Worm (Caenorhabditis elegans) whole organism, mixed stage, embryonic: ENCODE data around the gene K09A11.1.

Experiments
- M03D4.4 ChIP-seq: sonication (generic microtip); optimal IDR thresholded peaks from 2 replicates; lab custom pipeline; 2017; ENCODE audit warnings: mild to moderate bottlenecking, missing genetic modification characterization, missing compliant biosample characterization
- bed-3 ChIP-seq: fragments of 200-800 bp; sonication (Bioruptor generic); optimal IDR thresholded peaks from 3 replicates; lab custom pipeline; 2018; ENCODE audit warnings: mild to moderate bottlenecking, missing genetic modification characterization, moderate library complexity, missing compliant biosample characterization
- blmp-1 ChIP-seq: fragments of 150-350 bp; optimal IDR thresholded peaks from 2 replicates; lab custom pipeline; 2014; ENCODE audit warnings: missing biosample characterization, missing genetic modification characterization
- ceh-39 ChIP-seq: fragments of 150-350 bp; optimal IDR thresholded peaks from 2 replicates; lab custom pipeline; 2014; ENCODE audit warnings: missing biosample characterization, missing genetic modification characterization
- ceh-43 ChIP-seq: fragments of 200-800 bp; sonication (Bioruptor generic); optimal IDR thresholded peaks from 2 replicates; lab custom pipeline; 2018; ENCODE audit warnings: mild to moderate bottlenecking, missing genetic modification characterization, moderate library complexity, missing compliant biosample characterization
- ceh-83 ChIP-seq: fragments of 200-800 bp; sonication (Bioruptor generic); optimal IDR thresholded peaks from 2 replicates; lab custom pipeline; 2018; ENCODE audit warnings: mild to moderate bottlenecking, missing genetic modification characterization, missing compliant biosample characterization
- ces-1 ChIP-seq: fragments of 150-350 bp; optimal IDR thresholded peaks from 2 replicates; lab custom pipeline; 2014; ENCODE audit warnings: missing biosample characterization, missing genetic modification reagents, missing genetic modification characterization
- cnd-1 ChIP-seq: fragments of 200-800 bp; sonication (Bioruptor generic); optimal IDR thresholded peaks from 2 replicates; lab custom pipeline; 2018; ENCODE audit warnings: mild to moderate bottlenecking, missing genetic modification characterization, missing compliant biosample characterization
- drap-1 ChIP-seq: fragments of 200-800 bp; sonication (Bioruptor generic); optimal IDR thresholded peaks from 3 replicates; lab custom pipeline; 2018; ENCODE audit warnings: mild to moderate bottlenecking, missing genetic modification characterization, missing compliant biosample characterization
- elt-1 ChIP-seq: sonication (generic microtip); optimal IDR thresholded peaks from 2 replicates; lab custom pipeline; 2017; ENCODE audit warnings: missing genetic modification characterization, mild to moderate bottlenecking, missing compliant biosample characterization, antibody characterized with exemption, moderate library complexity, borderline replicate concordance; ENCODE audit not compliant: insufficient read depth
- elt-3 ChIP-seq: fragments of 150-350 bp; optimal IDR thresholded peaks from 2 replicates; lab custom pipeline; 2014; ENCODE audit warnings: missing biosample characterization, missing genetic modification characterization
- flh-1 ChIP-seq: fragments of 200-800 bp; sonication (Bioruptor generic); optimal IDR thresholded peaks from 2 replicates; lab custom pipeline; 2018; ENCODE audit warnings: mild to moderate bottlenecking, missing genetic modification characterization, moderate library complexity, missing compliant biosample characterization
- ham-2 ChIP-seq: fragments of 200-800 bp; sonication (Bioruptor generic); optimal IDR thresholded peaks from 2 replicates; lab custom pipeline; 2018; ENCODE audit warnings: mild to moderate bottlenecking, missing genetic modification characterization, missing compliant biosample characterization
- hlh-1 ChIP-seq: fragments of 150-350 bp; optimal IDR thresholded peaks from 2 replicates; lab custom pipeline; 2014; ENCODE audit warnings: missing biosample characterization, missing genetic modification reagents, missing genetic modification characterization
- lin-13 ChIP-seq: fragments of 150-350 bp; optimal IDR thresholded peaks from 2 replicates; lab custom pipeline; 2014; ENCODE audit warnings: missing biosample characterization, missing genetic modification characterization
- lin-32 ChIP-seq: fragments of 200-800 bp; sonication (Bioruptor generic); optimal IDR thresholded peaks from 2 replicates; lab custom pipeline; 2018; ENCODE audit warnings: mild to moderate bottlenecking, missing genetic modification characterization, missing compliant biosample characterization
- lsy-2 ChIP-seq: fragments of 150-350 bp; optimal IDR thresholded peaks from 2 replicates; lab custom pipeline; 2014; ENCODE audit warnings: missing biosample characterization, missing genetic modification characterization
- mab-5 ChIP-seq: fragments of 150-350 bp; optimal IDR thresholded peaks from 2 replicates; lab custom pipeline; 2014; ENCODE audit warnings: missing biosample characterization, missing genetic modification characterization
- mep-1 ChIP-seq: fragments of 150-350 bp; optimal IDR thresholded peaks from 2 replicates; lab custom pipeline; 2017; ENCODE audit warnings: missing biosample characterization, missing genetic modification reagents, missing genetic modification characterization, inconsistent platforms
- mls-2 ChIP-seq: sonication (generic microtip); optimal IDR thresholded peaks from 2 replicates; lab custom pipeline; 2016; ENCODE audit warnings: mild to moderate bottlenecking, missing genetic modification characterization, moderate library complexity, missing compliant biosample characterization
- nhr-12 ChIP-seq: fragments of 150-350 bp; optimal IDR thresholded peaks from 2 replicates; lab custom pipeline; 2014; ENCODE audit warnings: missing biosample characterization, missing genetic modification characterization
- nhr-2 ChIP-seq: fragments of 150-350 bp; optimal IDR thresholded peaks from 2 replicates; lab custom pipeline; 2014; ENCODE audit warnings: missing biosample characterization, missing genetic modification characterization
- nhr-237 ChIP-seq: fragments of 150-350 bp; optimal IDR thresholded peaks from 2 replicates; lab custom pipeline; 2014; ENCODE audit warnings: missing biosample characterization, missing genetic modification characterization
- nhr-28 ChIP-seq: fragments of 150-350 bp; optimal IDR thresholded peaks from 2 replicates; lab custom pipeline; 2014; ENCODE audit warnings: missing biosample characterization, missing genetic modification characterization
- nhr-76 ChIP-seq: sonication (generic microtip); optimal IDR thresholded peaks from 2 replicates; lab custom pipeline; 2017; ENCODE audit warnings: missing biosample characterization, missing genetic modification characterization
- pha-4 ChIP-seq: fragments of 150-350 bp; optimal IDR thresholded peaks from 2 replicates; lab custom pipeline; 2018; ENCODE audit warnings: missing biosample characterization, missing genetic modification reagents, missing genetic modification characterization
- sem-2 ChIP-seq: fragments of 200-800 bp; sonication (Bioruptor generic); optimal IDR thresholded peaks from 2 replicates; lab custom pipeline; 2018; ENCODE audit warnings: mild to moderate bottlenecking, missing genetic modification characterization, missing compliant biosample characterization
- snpc-4 ChIP-seq: fragments of 150-350 bp; optimal IDR thresholded peaks from 2 replicates; lab custom pipeline; 2014; ENCODE audit warnings: missing biosample characterization, missing genetic modification characterization
- sptf-1 ChIP-seq: sonication (generic microtip); optimal IDR thresholded peaks from 2 replicates; lab custom pipeline; 2017; ENCODE audit warnings: mild to moderate bottlenecking, missing genetic modification characterization, moderate library complexity, missing compliant biosample characterization
- tbx-8 ChIP-seq: fragments of 200-800 bp; sonication (Bioruptor generic); optimal IDR thresholded peaks from 2 replicates; lab custom pipeline; 2018; ENCODE audit warnings: mild to moderate bottlenecking, missing genetic modification characterization, moderate library complexity, missing compliant biosample characterization
- unc-120 ChIP-seq: sonication (generic microtip); optimal IDR thresholded peaks from 2 replicates; lab custom pipeline; 2017; ENCODE audit warnings: missing genetic modification characterization, missing compliant biosample characterization; ENCODE audit not compliant: poor library complexity, severe bottlenecking
- unc-39 ChIP-seq: fragments of 150-350 bp; optimal IDR thresholded peaks from 2 replicates; lab custom pipeline; 2014; ENCODE audit warnings: missing biosample characterization, missing genetic modification characterization
- unc-62 ChIP-seq: fragments of 150-350 bp; optimal IDR thresholded peaks from 2 replicates; lab custom pipeline; 2014; ENCODE audit warnings: missing biosample characterization, missing genetic modification reagents, missing genetic modification characterization
- zip-8 ChIP-seq: fragments of 150-350 bp; optimal IDR thresholded peaks from 2 replicates; lab custom pipeline; 2014; ENCODE audit warnings: missing biosample characterization, missing genetic modification characterization
- ztf-11 ChIP-seq: fragments of 150-350 bp; optimal IDR thresholded peaks from 2 replicates; lab custom pipeline; 2014; ENCODE audit warnings: missing biosample characterization, missing genetic modification characterization

K09A11.1 gene

DNA sequence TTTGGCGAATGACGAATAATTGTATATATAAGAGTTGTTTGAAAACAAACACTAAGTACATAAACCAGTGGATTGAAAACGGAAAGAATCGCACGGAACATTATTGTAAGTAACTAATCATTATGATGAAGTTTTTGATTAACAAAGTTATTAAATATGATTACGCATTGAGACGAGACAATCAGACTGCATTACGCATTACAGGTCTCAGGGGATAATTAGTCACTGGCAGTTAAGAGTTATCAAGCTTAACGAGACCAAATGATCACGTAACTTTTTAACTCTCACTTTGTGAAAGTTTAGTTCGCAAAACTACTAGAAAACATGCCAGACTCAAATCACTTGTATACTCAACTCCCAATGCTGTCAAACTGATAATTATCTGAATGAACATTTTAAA lies 41.1 kb downstream of the K09A11.1 start, which contains the start of gene srd-42:
srd-42 (minus strand) TSS at position 101 of the 400 bp plus-strand sequence.
- no peak for TF ChIP-seq ces-1 (GFP tag; lab: Kevin White, UChicago)
- TF ChIP-seq bed-3: no peak
- no peak for TF ChIP-seq M03D4.4
- no peak for TF ChIP-seq flh-1 (GFP tag; lab: Kevin White, UChicago)
- TF ChIP-seq ceh-83 (GFP tag; lab: Kevin White, UChicago): no peak

DNA sequence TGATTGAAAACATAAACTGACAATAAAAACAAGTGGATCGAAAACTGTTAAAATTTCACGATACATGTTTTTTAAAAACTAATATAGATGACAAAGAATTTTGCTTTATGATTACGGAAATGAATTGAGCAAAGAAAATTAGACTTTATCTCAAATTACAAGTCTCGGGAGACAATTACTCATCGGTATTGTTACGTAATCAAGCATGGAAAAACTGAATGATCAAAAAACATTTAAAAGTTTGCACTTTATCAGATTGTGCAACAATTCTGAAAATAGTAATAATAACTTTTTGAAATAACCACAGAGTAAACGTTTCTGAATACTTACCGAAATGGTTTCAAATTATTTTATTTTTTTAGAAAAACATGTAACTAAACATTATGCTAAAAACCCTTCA lies 43.5 kb downstream of the K09A11.1 start, which contains the start of gene srd-43:
srd-43 (minus strand) TSS at position 66 of the 400 bp plus-strand sequence.
- TF ChIP-seq mab-5 (tag; lab: Kevin White, UChicago) (no peak), zip-8 (tag; lab: Kevin White, UChicago) (peak; percentile 92)

DNA sequence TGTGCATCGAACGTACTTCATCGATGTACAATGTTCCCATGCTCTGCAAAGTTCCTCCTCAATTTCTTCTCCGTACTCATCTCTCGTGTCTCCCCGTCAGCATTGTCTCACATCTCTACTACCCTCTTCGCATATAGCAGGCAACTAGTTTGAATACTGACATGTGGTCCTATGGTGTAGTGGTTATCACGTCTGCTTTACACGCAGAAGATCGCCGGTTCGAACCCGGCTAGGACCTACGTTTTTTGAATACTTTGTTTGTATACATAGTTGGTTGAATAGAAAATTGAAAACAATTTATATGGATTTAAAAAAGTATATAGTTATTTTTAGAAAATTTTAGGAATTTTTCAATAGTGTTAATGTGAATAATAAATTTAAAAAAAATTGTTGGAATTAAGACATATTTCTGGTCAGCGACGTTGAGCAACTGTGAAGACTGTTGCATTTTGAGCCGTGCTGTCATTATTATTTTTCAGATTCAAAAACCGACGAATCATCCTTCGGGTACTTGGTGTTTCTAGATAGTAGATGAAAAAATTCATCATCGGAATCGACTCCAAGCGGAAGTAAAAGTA lies 44.7 kb downstream of the K09A11.1 start:
- TF ChIP-seq elt-1 (tag; lab: Kevin White, UChicago) (no peak), ceh-43 (GFP tag; lab: Kevin White, UChicago) (peak; percentile 93), lsy-2 (tag; lab: Kevin White, UChicago) (peak; percentile 47), unc-120 (tag; lab: Kevin White, UChicago) (peak; percentile 93), M03D4.4 (peak; percentile 96), lin-13 (tag; lab: Kevin White, UChicago) (peak; percentile 78), nhr-12 (no peak), pha-4 (tag; lab: Kevin White, UChicago) (peak; percentile 88), elt-3 (peak; percentile 59), ztf-11 (tag; lab: Kevin White, UChicago) (peak; percentile 55), mep-1 (tag; lab: Kevin White, UChicago) (peak; percentile 90), snpc-4 (tag; lab: Kevin White, UChicago) (no peak), bed-3 (peak; percentile 90), ceh-83 (GFP tag; lab: Kevin White, UChicago) (peak; percentile 99), sem-2 (GFP tag; lab: Kevin White, UChicago) (peak; percentile 91), ces-1 (GFP tag; lab: Kevin White, UChicago) (peak; percentile 62), zip-8 (tag; lab: Kevin White, UChicago) (no peak), cnd-1 (peak; percentile 96), ceh-39 (tag; lab: Kevin White, UChicago) (peak; percentile 37), unc-62 (peak; percentile 86), tbx-8 (GFP tag; lab: Kevin White, UChicago) (peak; percentile 89), flh-1 (GFP tag; lab: Kevin White, UChicago) (peak; percentile 83), mab-5 (tag; lab: Kevin White, UChicago) (peak; percentile 56), sptf-1 (tag; lab: Kevin White, UChicago) (peak; percentile 97), mls-2 (tag; lab: Kevin White, UChicago) (peak; percentile 96), nhr-28 (tag; lab: Kevin White, UChicago) (peak; percentile 20), drap-1 (GFP tag; lab: Kevin White, UChicago) (peak; percentile 96), nhr-76 (no peak), ham-2 (peak; percentile 94), lin-32 (GFP tag; lab: Kevin White, UChicago) (peak; percentile 90), unc-39 (peak; percentile 25), nhr-2 (tag; lab: Kevin White, UChicago) (no peak), blmp-1 (tag; lab: Kevin White, UChicago) (no peak), hlh-1 (peak; percentile 78), nhr-237 (tag; lab: Kevin White, UChicago) (peak; percentile 79)

DNA sequence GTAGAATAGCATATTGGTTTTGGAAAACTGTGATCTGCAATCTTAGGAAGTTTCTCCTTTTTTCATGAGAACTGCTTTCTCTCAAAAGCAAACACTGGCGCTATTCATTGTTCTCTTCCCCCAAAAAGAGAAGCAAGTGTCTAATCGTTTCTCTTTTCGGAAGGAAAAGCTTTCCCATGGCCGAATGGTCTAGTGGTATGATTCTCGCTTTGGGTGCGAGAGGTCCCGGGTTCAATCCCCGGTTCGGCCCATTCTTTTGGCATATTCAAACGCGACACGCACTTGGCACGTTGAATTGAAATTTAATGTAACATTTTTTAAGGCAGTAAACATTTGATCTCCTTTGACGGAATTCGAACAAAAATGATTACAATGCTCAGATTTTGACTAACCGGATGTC lies 45.6 kb downstream of the K09A11.1 start:
- TF ChIP-seq hlh-1 (no peak), drap-1 (GFP tag; lab: Kevin White, UChicago) (no peak)
